Fruit fly (Drosophila melanogaster): ENCODE data around the gene sinah.

sinah gene

dm6 chr3L:16855287-16855686 is 3.6 kb upstream of the sinah start (continued):
- TF ChIP-seq sr (GFP tag; IDR thresholded peaks at IDR 0.05): 0 out of 3 replicates have a peak, but pooled peaks have one; percentile 6
- TF ChIP-seq vvl (GFP tag; IDR thresholded peaks at IDR 0.05): no peak
- peak; percentile 24 for TF ChIP-seq sug (tag; optimal IDR thresholded peaks at IDR 0.05)
- TF ChIP-seq sob (GFP tag; IDR thresholded peaks at IDR 0.05): no peak
- no peak for TF ChIP-seq CG8388 (GFP tag; optimal IDR thresholded peaks at IDR 0.05)
- TF ChIP-seq Fer3 (tag; optimal IDR thresholded peaks at IDR 0.05): no peak
- TF ChIP-seq CG2712 (tag; optimal IDR thresholded peaks at IDR 0.05): no peak
- peak; percentile 88 for TF ChIP-seq cwo (GFP tag; optimal IDR thresholded peaks at IDR 0.05)
- TF ChIP-seq CG33213 (GFP tag; optimal IDR thresholded peaks at IDR 0.05): no peak
- TF ChIP-seq Hmx (GFP tag; optimal IDR thresholded peaks at IDR 0.05): no peak
- TF ChIP-seq lov (optimal IDR thresholded peaks at IDR 0.05): no peak
- TF ChIP-seq lov (GFP tag; IDR thresholded peaks at IDR 0.05): 0 out of 3 replicates have a peak, but pooled peaks have one; percentile 39

- TF ChIP-seq stwl (tag; optimal IDR thresholded peaks at IDR 0.05): no peak
- no peak for TF ChIP-seq CG8924 (tag; optimal IDR thresholded peaks at IDR 0.05)
- TF ChIP-seq trh (GFP tag; optimal IDR thresholded peaks at IDR 0.05): no peak
- TF ChIP-seq Pdp1 (GFP tag; optimal IDR thresholded peaks at IDR 0.05): peak in 1 of 2 experiments; percentile 5
- no peak for TF ChIP-seq kah (GFP tag; optimal IDR thresholded peaks at IDR 0.05)
These were observed 1.4 kb downstream of the sinah start, which contains the start of gene CG13029 for dm6 chr3L:16860322-16860721. CG13029 (plus strand) TSS chr3L:16860622.

dm6 chr3L:16860879-16861278 is 2.0 kb downstream of the sinah start:
- TF ChIP-seq CG17186 (GFP tag; optimal IDR thresholded peaks at IDR 0.05) (peak; percentile 6), Sry-δ (GFP tag; optimal IDR thresholded peaks at IDR 0.05) (peak; percentile 31), CG1603 (tag; optimal IDR thresholded peaks at IDR 0.05) (peak; percentile 62), CG17361 (GFP tag; IDR thresholded peaks at IDR 0.05) (0 out of 3 replicates have a peak, but pooled peaks have one; percentile 27), ssp (GFP tag; IDR thresholded peaks at IDR 0.05) (peak; percentile 93), tx (GFP tag; optimal IDR thresholded peaks at IDR 0.05) (no peak), CG17829 (tag; optimal IDR thresholded peaks at IDR 0.05) (peak; percentile 3), CG8290 (GFP tag; optimal IDR thresholded peaks at IDR 0.05) (peak; percentile 27), CG8290 (tag; optimal IDR thresholded peaks at IDR 0.05) (no peak), CG17802 (tag; optimal IDR thresholded peaks at IDR 0.05) (peak; percentile 63), Lhr (GFP tag; optimal IDR thresholded peaks at IDR 0.05) (peak; percentile 11), Ets65A (GFP tag) (no peak), CG7839 (tag; optimal IDR thresholded peaks at IDR 0.05) (no peak), da (GFP tag; optimal IDR thresholded peaks at IDR 0.05) (no peak), Med (GFP tag) (peak; percentile 24), CG18619 (GFP tag; optimal IDR thresholded peaks at IDR 0.05) (no peak), CG11093 (GFP tag; IDR thresholded peaks at IDR 0.05) (no peak), wek (GFP tag; optimal IDR thresholded peaks at IDR 0.05) (no peak), tll (GFP tag; optimal IDR thresholded peaks at IDR 0.05) (peak in 1 of 2 experiments; percentile 94), CG9797 (GFP tag; optimal IDR thresholded peaks at IDR 0.05) (peak; percentile 54), Nf-YB (GFP tag; optimal IDR thresholded peaks at IDR 0.05) (no peak), CG30020 (tag; optimal IDR thresholded peaks at IDR 0.05) (peak; percentile 95), Spps (tag; optimal IDR thresholded peaks at IDR 0.05) (no peak), pzg (GFP tag; optimal IDR thresholded peaks at IDR 0.05) (peak; percentile 4), CG33213 (GFP tag; optimal IDR thresholded peaks at IDR 0.05) (peak; percentile 8), CG6791 (GFP tag; IDR thresholded peaks at IDR 0.05; ENCODE audit: partially characterized antibody) (peak; percentile 45; the same call in 1 of the 3 replicates), Dfd (GFP tag; optimal IDR thresholded peaks at IDR 0.05) (peak in 1 of 2 experiments; percentile 89), CG2116 (GFP tag; optimal IDR thresholded peaks at IDR 0.05) (peak; percentile 13), sens (GFP tag) (peak; percentile 66), CG3995 (GFP tag; optimal IDR thresholded peaks at IDR 0.05) (peak; percentile 30), Sin3A (optimal IDR thresholded peaks at IDR 0.05) (peak; percentile 74), Gug (GFP tag; IDR thresholded peaks at IDR 0.05) (no peak), seq (GFP tag; IDR thresholded peaks at IDR 0.05) (no peak)
